Fruit fly (Drosophila melanogaster): ENCODE data around the gene CG42537.

dm6 chr3R:6413771-6414438 lies 36.3 kb downstream of the CG42537 start:
- no peak for TF ChIP-seq CG12768 (GFP tag; optimal IDR thresholded peaks at IDR 0.05)
- no peak for TF ChIP-seq cnc (optimal IDR thresholded peaks at IDR 0.05)
- no peak for TF ChIP-seq CG11617 (GFP tag; optimal IDR thresholded peaks at IDR 0.05)
- no peak for TF ChIP-seq ovo (GFP tag; optimal IDR thresholded peaks at IDR 0.05)
- no peak for TF ChIP-seq CG7045 (GFP tag; optimal IDR thresholded peaks at IDR 0.05)
